Worm (Caenorhabditis elegans) whole organism, L3 larva: Measurements from ENCODE around the gene exc-15.

Source experiments
- ama-1 ChIP-seq: fragments of 150-350 bp; optimal IDR thresholded peaks from 2 replicates; lab custom pipeline; 2018
- egl-27 ChIP-seq: sonication (generic microtip); optimal IDR thresholded peaks from 4 replicates; lab custom pipeline; 2017; ENCODE audit warnings: missing biosample characterization, missing genetic modification reagents, missing genetic modification characterization
- fos-1 ChIP-seq: fragments of 150-350 bp; optimal IDR thresholded peaks from 2 replicates; lab custom pipeline; 2014; ENCODE audit warnings: missing biosample characterization, missing genetic modification characterization
- lin-15B ChIP-seq: fragments of 150-350 bp; optimal IDR thresholded peaks from 2 replicates; lab custom pipeline; 2014; ENCODE audit warnings: missing biosample characterization, missing genetic modification characterization
- lin-39 ChIP-seq: fragments of 150-350 bp; optimal IDR thresholded peaks from 2 replicates; lab custom pipeline; 2018; ENCODE audit warnings: missing biosample characterization, missing genetic modification reagents, missing genetic modification characterization
- mdl-1 ChIP-seq: fragments of 150-350 bp; optimal IDR thresholded peaks from 2 replicates; lab custom pipeline; 2014; ENCODE audit warnings: missing biosample characterization, missing genetic modification characterization
- nhr-12 ChIP-seq: fragments of 150-350 bp; optimal IDR thresholded peaks from 2 replicates; lab custom pipeline; 2014; ENCODE audit warnings: missing biosample characterization, missing genetic modification characterization
- nhr-76 ChIP-seq: fragments of 150-350 bp; sonication (generic microtip); optimal IDR thresholded peaks from 5 replicates; lab custom pipeline; 2014; ENCODE audit warnings: missing biosample characterization, missing genetic modification characterization
- nhr-77 ChIP-seq: fragments of 150-350 bp; optimal IDR thresholded peaks from 2 replicates; lab custom pipeline; 2014; ENCODE audit warnings: missing biosample characterization, missing genetic modification characterization
- pha-4 ChIP-seq: fragments of 150-350 bp; optimal IDR thresholded peaks from 2 replicates; lab custom pipeline; 2014; ENCODE audit warnings: missing biosample characterization, missing genetic modification reagents, missing genetic modification characterization
- unc-39 ChIP-seq: sonication (generic microtip); optimal IDR thresholded peaks from 4 replicates; lab custom pipeline; 2017; ENCODE audit warnings: missing biosample characterization, missing genetic modification characterization
- unc-62 ChIP-seq: fragments of 150-350 bp; sonication (generic microtip); optimal IDR thresholded peaks from 4 replicates; lab custom pipeline; 2014; ENCODE audit warnings: missing biosample characterization, missing genetic modification reagents, missing genetic modification characterization
- zag-1 ChIP-seq: fragments of 150-350 bp; optimal IDR thresholded peaks from 2 replicates; lab custom pipeline; 2014; ENCODE audit warnings: missing biosample characterization, missing genetic modification characterization
- ztf-11 ChIP-seq: fragments of 150-350 bp; optimal IDR thresholded peaks from 2 replicates; lab custom pipeline; 2014; ENCODE audit warnings: missing biosample characterization, missing genetic modification characterization

DNA sequence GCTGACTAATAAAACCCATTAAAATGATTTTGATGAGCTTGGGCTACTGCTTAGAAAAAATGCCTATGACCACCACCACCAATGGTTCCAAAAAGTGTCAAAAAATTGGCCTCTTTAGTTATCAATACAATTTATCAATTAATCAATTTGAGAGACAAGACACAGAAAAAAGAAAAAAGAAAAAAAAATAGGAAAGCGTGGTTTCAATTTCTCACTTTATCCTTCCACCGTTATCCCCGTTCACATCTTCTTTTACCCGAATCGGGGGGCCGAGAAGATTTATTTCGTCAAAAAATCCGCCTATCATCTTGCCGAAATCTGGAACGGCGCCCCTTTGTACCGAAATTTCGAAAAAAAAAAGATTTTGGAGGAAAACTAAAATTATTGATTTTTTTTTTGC is 17.4 kb downstream of the exc-15 start:
- no peak for TF ChIP-seq fos-1 (tag; lab: Kevin White, UChicago)
- TF ChIP-seq nhr-12 (tag; lab: Kevin White, UChicago): no peak
- no peak for TF ChIP-seq zag-1
- TF ChIP-seq lin-15B (tag; lab: Kevin White, UChicago): no peak
- TF ChIP-seq pha-4 (tag; lab: Kevin White, UChicago): no peak
- TF ChIP-seq unc-39 (tag; lab: Kevin White, UChicago): no peak
- TF ChIP-seq ama-1: no peak
- TF ChIP-seq unc-62 (GFP tag; lab: Kevin White, UChicago): peak; percentile 62
- TF ChIP-seq egl-27: no peak
- TF ChIP-seq mdl-1 (tag; lab: Kevin White, UChicago): no peak
- TF ChIP-seq ztf-11 (tag; lab: Kevin White, UChicago): no peak
- no peak for TF ChIP-seq nhr-77 (tag; lab: Kevin White, UChicago)
- no peak for TF ChIP-seq lin-39
- no peak for TF ChIP-seq nhr-76 (tag; lab: Kevin White, UChicago)
